Worm (Caenorhabditis elegans): ENCODE results near the gene W03C9.8.

The W03C9.8 gene

ce11 chrII:11954811-11955210 is 6.3 kb downstream of the W03C9.8 start:
- TF ChIP-seq elt-1 (tag; optimal IDR thresholded peaks at IDR 0.05) = no peak
- no peak for TF ChIP-seq nhr-10 (tag; optimal IDR thresholded peaks at IDR 0.05)
- TF ChIP-seq dmd-4 (tag; optimal IDR thresholded peaks at IDR 0.05) = no peak
- no peak for TF ChIP-seq lin-13 (GFP tag; optimal IDR thresholded peaks at IDR 0.05)
- TF ChIP-seq crh-2 (tag; optimal IDR thresholded peaks at IDR 0.05) = no peak
- no peak for TF ChIP-seq blmp-1 (tag; optimal IDR thresholded peaks at IDR 0.05; ENCODE audit: insufficient read depth)
- no peak for TF ChIP-seq mab-5 (tag; optimal IDR thresholded peaks at IDR 0.05)
- no peak for TF ChIP-seq nhr-6 (tag; optimal IDR thresholded peaks at IDR 0.05)
- no peak for TF ChIP-seq peb-1 (tag; optimal IDR thresholded peaks at IDR 0.05)
- TF ChIP-seq nhr-23 (tag; optimal IDR thresholded peaks at IDR 0.05) = no peak
- TF ChIP-seq aly-2 (tag; optimal IDR thresholded peaks at IDR 0.05) = no peak
- no peak for TF ChIP-seq gmeb-1 (tag; optimal IDR thresholded peaks at IDR 0.05)
- no peak for TF ChIP-seq Y55F3AM.14 (GFP tag; optimal IDR thresholded peaks at IDR 0.05)
- no peak for TF ChIP-seq snpc-4 (tag; optimal IDR thresholded peaks at IDR 0.05)
- TF ChIP-seq lin-11 (tag; optimal IDR thresholded peaks at IDR 0.05) = no peak

- TF ChIP-seq nhr-21 (tag; optimal IDR thresholded peaks at IDR 0.05) (peak; percentile 10), gmeb-1 (tag; optimal IDR thresholded peaks at IDR 0.05) (peak; percentile 15), nhr-11 (tag; optimal IDR thresholded peaks at IDR 0.05) (no peak), C34F6.9 (tag; optimal IDR thresholded peaks at IDR 0.05) (peak; percentile 34), F13H6.1 (tag; optimal IDR thresholded peaks at IDR 0.05) (peak; percentile 61), lsy-2 (tag; optimal IDR thresholded peaks at IDR 0.05) (peak in 1 of 2 experiments; percentile 61), aly-2 (tag; optimal IDR thresholded peaks at IDR 0.05) (no peak), lin-11 (tag; optimal IDR thresholded peaks at IDR 0.05) (peak; percentile 39), fos-1 (tag; optimal IDR thresholded peaks at IDR 0.05) (peak; percentile 16), Y55F3AM.14 (GFP tag; optimal IDR thresholded peaks at IDR 0.05) (no peak), nhr-77 (tag; optimal IDR thresholded peaks at IDR 0.05) (no peak), lin-13 (GFP tag; optimal IDR thresholded peaks at IDR 0.05) (peak; percentile 46), peb-1 (tag; optimal IDR thresholded peaks at IDR 0.05) (no peak), crh-2 (tag; optimal IDR thresholded peaks at IDR 0.05) (peak; percentile 28), egl-27 (tag; optimal IDR thresholded peaks at IDR 0.05) (no peak), nhr-129 (tag; optimal IDR thresholded peaks at IDR 0.05) (peak; percentile 68), sma-3 (GFP tag; optimal IDR thresholded peaks at IDR 0.05) (peak; percentile 39), R02D3.7 (tag; optimal IDR thresholded peaks at IDR 0.05) (no peak), nhr-10 (tag; optimal IDR thresholded peaks at IDR 0.05) (no peak), ZK546.5 (tag; optimal IDR thresholded peaks at IDR 0.05) (no peak), unc-55 (GFP tag; optimal IDR thresholded peaks at IDR 0.05) (peak; percentile 70), ceh-82 (tag; optimal IDR thresholded peaks at IDR 0.05) (no peak), ztf-11 (tag; optimal IDR thresholded peaks at IDR 0.05) (no peak), sma-9 (GFP tag; optimal IDR thresholded peaks at IDR 0.05) (no peak), sma-9 (tag; optimal IDR thresholded peaks at IDR 0.05) (no peak), dmd-4 (tag; optimal IDR thresholded peaks at IDR 0.05) (no peak), elt-1 (tag; optimal IDR thresholded peaks at IDR 0.05) (no peak), nhr-25 (tag; optimal IDR thresholded peaks at IDR 0.05) (no peak)
Observed at ce11 chrII:11958793-11959574, 10.4 kb downstream of the W03C9.8 start.

- TF ChIP-seq R02D3.7 (tag; optimal IDR thresholded peaks at IDR 0.05) = no peak
- peak; percentile 66 for TF ChIP-seq nhr-11 (tag; optimal IDR thresholded peaks at IDR 0.05)
- TF ChIP-seq gmeb-1 (tag; optimal IDR thresholded peaks at IDR 0.05) = peak; percentile 11
- TF ChIP-seq lin-39 (tag; optimal IDR thresholded peaks at IDR 0.05) = no peak
- TF ChIP-seq ceh-82 (tag; optimal IDR thresholded peaks at IDR 0.05) = no peak
- TF ChIP-seq fos-1 (tag; optimal IDR thresholded peaks at IDR 0.05) = peak; percentile 59
- no peak for TF ChIP-seq ztf-1 (GFP tag; conservative IDR thresholded peaks at IDR 0.05)
- peak; percentile 66 for TF ChIP-seq lin-13 (GFP tag; optimal IDR thresholded peaks at IDR 0.05)
- peak; percentile 65 for TF ChIP-seq sma-9 (GFP tag; optimal IDR thresholded peaks at IDR 0.05)
- no peak for TF ChIP-seq sma-9 (tag; optimal IDR thresholded peaks at IDR 0.05)
- no peak for TF ChIP-seq sem-4 (tag; optimal IDR thresholded peaks at IDR 0.05)
- TF ChIP-seq unc-62 (GFP tag; optimal IDR thresholded peaks at IDR 0.05) = no peak
- peak; percentile 13 for TF ChIP-seq lin-11 (tag; optimal IDR thresholded peaks at IDR 0.05)
- no peak for TF ChIP-seq nhr-237 (tag; optimal IDR thresholded peaks at IDR 0.05)
- TF ChIP-seq nhr-21 (tag; optimal IDR thresholded peaks at IDR 0.05) = peak; percentile 49
- no peak for TF ChIP-seq ama-1 (optimal IDR thresholded peaks at IDR 0.05)
- peak; percentile 31 for TF ChIP-seq ztf-4 (tag; optimal IDR thresholded peaks at IDR 0.05)
- TF ChIP-seq nhr-6 (tag; optimal IDR thresholded peaks at IDR 0.05) = no peak
- no peak for TF ChIP-seq nhr-10 (tag; optimal IDR thresholded peaks at IDR 0.05)
- peak; percentile 49 to 59 for TF ChIP-seq lsy-2 (tag; optimal IDR thresholded peaks at IDR 0.05)
- peak; percentile 58 for TF ChIP-seq unc-55 (GFP tag; optimal IDR thresholded peaks at IDR 0.05)
- peak; percentile 65 for TF ChIP-seq sma-3 (GFP tag; optimal IDR thresholded peaks at IDR 0.05)
- TF ChIP-seq elt-3 (tag; optimal IDR thresholded peaks at IDR 0.05) = no peak
- peak; percentile 42 for TF ChIP-seq mbf-1 (tag; optimal IDR thresholded peaks at IDR 0.05)
- no peak for TF ChIP-seq ztf-11 (tag; optimal IDR thresholded peaks at IDR 0.05)
- peak; percentile 88 for TF ChIP-seq Y55F3AM.14 (GFP tag; optimal IDR thresholded peaks at IDR 0.05)
- no peak for TF ChIP-seq blmp-1 (tag; optimal IDR thresholded peaks at IDR 0.05; ENCODE audit: insufficient read depth)
- no peak for TF ChIP-seq snpc-4 (tag; optimal IDR thresholded peaks at IDR 0.05)
- TF ChIP-seq zag-1 (tag; optimal IDR thresholded peaks at IDR 0.05) = peak; percentile 9
- no peak for TF ChIP-seq unc-39 (tag; optimal IDR thresholded peaks at IDR 0.05)
- no peak for TF ChIP-seq nhr-23 (tag; optimal IDR thresholded peaks at IDR 0.05)
- no peak for TF ChIP-seq mab-5 (tag; optimal IDR thresholded peaks at IDR 0.05)
- TF ChIP-seq nhr-12 (tag; optimal IDR thresholded peaks at IDR 0.05) = no peak
Observed at ce11 chrII:11960596-11961217, 12.1 kb downstream of the W03C9.8 start.
